Fruit fly (Drosophila melanogaster): Measurements from ENCODE around the gene whe.

The whe gene

dm6 chrX:21362878-21363277 is 39.7 kb downstream of the whe start, which contains the start of the genes bbx and waw (continued):
- peak; percentile 29; the same call in 1 of the 2 replicates for TF ChIP-seq CG13287 (GFP tag; IDR thresholded peaks at IDR 0.05; ENCODE audit: partially characterized antibody)
- no peak for TF ChIP-seq CG4820 (GFP tag; optimal IDR thresholded peaks at IDR 0.05)
- TF ChIP-seq Tbp (GFP tag; optimal IDR thresholded peaks at IDR 0.05): no peak
- peak; percentile 18 for TF ChIP-seq grau (tag; optimal IDR thresholded peaks at IDR 0.05)
- peak; percentile 77 for TF ChIP-seq YL-1 (GFP tag; optimal IDR thresholded peaks at IDR 0.05)
- TF ChIP-seq CG34422 (GFP tag; IDR thresholded peaks at IDR 0.05): peak; percentile 81; the same call in 1 of the 3 replicates
- TF ChIP-seq crp (GFP tag; optimal IDR thresholded peaks at IDR 0.05): peak in 1 of 2 experiments; percentile 43
- TF ChIP-seq chinmo (GFP tag; IDR thresholded peaks at IDR 0.05; ENCODE audit: partially characterized antibody): no peak
- TF ChIP-seq vvl (GFP tag; IDR thresholded peaks at IDR 0.05): peak; percentile 59
- no peak for TF ChIP-seq CG43689 (GFP tag; IDR thresholded peaks at IDR 0.05)
- no peak for TF ChIP-seq yki (optimal IDR thresholded peaks at IDR 0.05)
- TF ChIP-seq CG7786 (GFP tag; optimal IDR thresholded peaks at IDR 0.05): no peak

DNA sequence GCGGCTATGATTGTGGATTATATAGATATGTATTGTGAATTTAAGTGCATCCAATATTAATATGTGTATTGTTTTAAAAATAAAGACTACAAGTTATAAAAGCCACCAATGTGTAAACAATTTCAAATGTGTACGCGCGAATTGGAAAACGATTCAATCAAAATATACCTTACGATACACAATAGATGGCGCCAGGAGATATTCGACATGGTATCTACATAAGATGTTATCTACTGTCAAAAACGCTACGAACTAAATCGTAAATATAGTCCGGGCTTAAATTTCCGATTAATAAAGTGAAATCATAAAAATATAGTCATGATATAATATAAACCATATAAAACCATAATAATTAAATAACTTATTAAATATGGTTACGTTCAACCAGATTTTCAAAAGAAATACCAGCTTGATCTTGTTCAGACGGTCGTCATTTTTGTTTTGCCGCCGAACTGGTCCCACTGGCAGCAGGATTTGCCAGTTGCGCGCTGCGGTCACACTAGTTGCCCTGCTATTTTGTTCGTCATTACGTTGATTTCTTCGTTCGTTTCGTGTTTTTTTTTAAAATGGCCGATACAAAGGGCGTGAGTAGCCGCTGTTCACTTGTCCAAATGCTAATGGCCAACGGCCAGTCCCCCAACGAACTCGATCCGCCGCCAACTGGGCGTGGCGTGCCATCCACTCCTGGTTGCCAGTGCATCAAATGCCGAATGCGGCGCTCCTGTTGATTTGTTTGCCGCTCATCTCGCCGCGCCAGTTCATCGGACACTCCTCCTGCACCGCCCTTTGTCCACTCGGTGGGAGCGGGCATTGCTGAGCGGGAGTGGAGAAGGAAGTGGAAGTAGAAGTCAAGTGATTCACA is 44.5 kb downstream of the whe start, which contains the start of gene Septin1:
Gene Septin1, plus strand, starts transcription at position 477 of the 862 bp plus-strand sequence.
- TF ChIP-seq CG13296 (GFP tag; optimal IDR thresholded peaks at IDR 0.05): no peak
- peak; percentile 43 for TF ChIP-seq CG3847 (GFP tag; IDR thresholded peaks at IDR 0.05)
- TF ChIP-seq Atf-2 (GFP tag; optimal IDR thresholded peaks at IDR 0.05): no peak
- TF ChIP-seq CTCF (GFP tag; optimal IDR thresholded peaks at IDR 0.05): peak; percentile 95
- no peak for TF ChIP-seq HLH4C (GFP tag; IDR thresholded peaks at IDR 0.05; ENCODE audit: partially characterized antibody)
- peak; percentile 16 for TF ChIP-seq YL-1 (GFP tag; optimal IDR thresholded peaks at IDR 0.05)
- no peak for TF ChIP-seq Sry-β (GFP tag; optimal IDR thresholded peaks at IDR 0.05)
- TF ChIP-seq CG4617 (GFP tag; optimal IDR thresholded peaks at IDR 0.05; ENCODE audit: borderline replicate concordance): peak; percentile 52
- no peak for TF ChIP-seq CG13624 (GFP tag; optimal IDR thresholded peaks at IDR 0.05)
- TF ChIP-seq lab (GFP tag; optimal IDR thresholded peaks at IDR 0.05): no peak
- peak; percentile 14 for TF ChIP-seq Sin3A (optimal IDR thresholded peaks at IDR 0.05)
- TF ChIP-seq Bgb (GFP tag; IDR thresholded peaks at IDR 0.05; ENCODE audit: partially characterized antibody): 0 out of 2 replicates have a peak, but pooled peaks have one; percentile 40
- peak; percentile 86 for TF ChIP-seq Lhr (GFP tag; optimal IDR thresholded peaks at IDR 0.05)
- TF ChIP-seq stwl (tag; optimal IDR thresholded peaks at IDR 0.05): peak; percentile 28
- TF ChIP-seq CG9797 (GFP tag; optimal IDR thresholded peaks at IDR 0.05): peak; percentile 94
- no peak for TF ChIP-seq bab2 (GFP tag; optimal IDR thresholded peaks at IDR 0.05)
- TF ChIP-seq CG9609 (GFP tag; optimal IDR thresholded peaks at IDR 0.05): no peak
- no peak for TF ChIP-seq Poxn (GFP tag; IDR thresholded peaks at IDR 0.05)
- TF ChIP-seq hkb (optimal IDR thresholded peaks at IDR 0.05): peak; percentile 35
- TF ChIP-seq hkb (GFP tag; IDR thresholded peaks at IDR 0.05): no peak
- TF ChIP-seq CG33557 (GFP tag; optimal IDR thresholded peaks at IDR 0.05): no peak
- no peak for TF ChIP-seq Dll (GFP tag; IDR thresholded peaks at IDR 0.05; ENCODE audit: partially characterized antibody)
- TF ChIP-seq CG31441 (GFP tag; IDR thresholded peaks at IDR 0.05): no peak
- no peak for TF ChIP-seq zfh1 (GFP tag; IDR thresholded peaks at IDR 0.05)
- TF ChIP-seq CG13287 (GFP tag; IDR thresholded peaks at IDR 0.05; ENCODE audit: partially characterized antibody): peak; percentile 31; the same call in 1 of the 2 replicates
- TF ChIP-seq HLH54F (GFP tag; optimal IDR thresholded peaks at IDR 0.05): no peak
- peak; percentile 63 for TF ChIP-seq trem (tag; optimal IDR thresholded peaks at IDR 0.05)
- 0 out of 2 replicates have a peak, but pooled peaks have one; percentile 35 for TF ChIP-seq crol (GFP tag; IDR thresholded peaks at IDR 0.05)
- peak; percentile 9 for TF ChIP-seq Med (GFP tag)
- TF ChIP-seq ham (GFP tag; IDR thresholded peaks at IDR 0.05): no peak
- TF ChIP-seq CG14710 (tag; optimal IDR thresholded peaks at IDR 0.05): peak; percentile 57
- peak; percentile 8 for TF ChIP-seq CG30020 (tag; optimal IDR thresholded peaks at IDR 0.05)
- peak; percentile 30; the same call in 1 of the 3 replicates for TF ChIP-seq knrl (GFP tag; IDR thresholded peaks at IDR 0.05; ENCODE audit: partially characterized antibody)
- no peak for TF ChIP-seq ara (GFP tag; IDR thresholded peaks at IDR 0.05)
- TF ChIP-seq Pdp1 (GFP tag; optimal IDR thresholded peaks at IDR 0.05): peak in 1 of 2 experiments; percentile 18
- peak; percentile 22; the same call in 1 of the 3 replicates for TF ChIP-seq CG34422 (GFP tag; IDR thresholded peaks at IDR 0.05)
- peak; percentile 50 for TF ChIP-seq sens (GFP tag)
- TF ChIP-seq Hsf (GFP tag; optimal IDR thresholded peaks at IDR 0.05): no peak
- TF ChIP-seq CG15601 (tag; optimal IDR thresholded peaks at IDR 0.05): peak; percentile 47

Data from whole organism, embryonic.